Worm (Caenorhabditis elegans) whole organism, L1 larva: Measurements from ENCODE around the gene K12H4.5.

Source experiments
- ceh-82 ChIP-seq, 3 experiments: fragments of 150-350 bp in 1 of 3; sonication (generic microtip) in 2 of 3; optimal IDR thresholded peaks; 2 replicates each; lab custom pipeline; 2014 to 2017; ENCODE audit warnings: missing biosample characterization in 3 of 3, missing genetic modification characterization in 3 of 3
- lin-13 ChIP-seq: fragments of 150-350 bp; optimal IDR thresholded peaks from 2 replicates; lab custom pipeline; 2014; ENCODE audit warnings: missing biosample characterization, missing genetic modification reagents, missing genetic modification characterization
- nhr-84 ChIP-seq: sonication (generic microtip); optimal IDR thresholded peaks from 2 replicates; lab custom pipeline; 2017; ENCODE audit warnings: missing biosample characterization, missing genetic modification characterization
- unc-98 ChIP-seq: fragments of 200-800 bp; sonication (Bioruptor generic); IDR thresholded peaks from 2 replicates; pipeline ENCODE4 v1.3.6; 2022; ENCODE audit warnings: missing genetic modification characterization, missing compliant biosample characterization

DNA sequence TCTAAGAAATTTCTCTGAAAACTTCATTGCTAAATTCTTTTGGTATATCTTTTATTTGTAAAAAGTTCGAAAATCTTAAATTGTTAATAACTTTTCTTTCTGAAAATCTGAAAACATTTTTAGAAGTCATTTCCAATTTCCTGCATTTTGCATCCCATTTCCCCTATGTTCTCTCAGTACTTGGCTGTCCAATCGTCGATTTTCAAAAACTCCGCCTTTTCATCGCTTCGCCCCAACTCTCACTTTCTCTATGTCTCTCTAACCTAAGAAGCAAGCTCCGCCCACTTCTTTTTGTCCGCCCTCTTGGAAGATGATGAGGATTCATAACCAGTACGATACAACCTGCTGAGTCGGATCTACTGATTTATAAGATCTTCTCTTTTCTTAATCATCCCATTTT lies 20.8 kb downstream of the K12H4.5 start:
- TF ChIP-seq ceh-82 (tag; optimal IDR thresholded peaks at IDR 0.05; lab: Kevin White, UChicago) (no peak), unc-98 (GFP tag; lab: Robert Waterston, UW) (no peak), lin-13 (GFP tag; lab: Kevin White, UChicago) (no peak), nhr-84 (tag; lab: Kevin White, UChicago) (no peak)
